Worm (Caenorhabditis elegans): Measurements from ENCODE around the gene ribo-1.

ribo-1 gene

ce11 chrIV:6912851-6913588, 2.5 kb downstream of the ribo-1 start, which contains the start of gene T22D1.3:
Gene T22D1.3 (plus strand): TSS chrIV:6913538.
- no peak for TF ChIP-seq F57A8.1 (GFP tag; optimal IDR thresholded peaks at IDR 0.05)
- TF ChIP-seq T26A5.8 (tag; optimal IDR thresholded peaks at IDR 0.05): no peak
- no peak for TF ChIP-seq efl-1 (GFP tag; optimal IDR thresholded peaks at IDR 0.05)
- TF ChIP-seq hmg-1.2 (GFP tag; IDR thresholded peaks at IDR 0.05): peak; percentile 18; the same call in 1 of the 2 replicates
- no peak for TF ChIP-seq K11D2.4 (GFP tag; IDR thresholded peaks at IDR 0.05)
- no peak for TF ChIP-seq lin-54 (GFP tag; optimal IDR thresholded peaks at IDR 0.05)
- no peak for TF ChIP-seq nhr-27 (tag; optimal IDR thresholded peaks at IDR 0.05)
- no peak for TF ChIP-seq ceh-27 (GFP tag; optimal IDR thresholded peaks at IDR 0.05)
- TF ChIP-seq egl-44 (GFP tag; IDR thresholded peaks at IDR 0.05): no peak
- no peak for TF ChIP-seq nhr-120 (GFP tag; IDR thresholded peaks at IDR 0.05)
- TF ChIP-seq F55B11.4 (tag; optimal IDR thresholded peaks at IDR 0.05; ENCODE audit: borderline replicate concordance, insufficient read depth): no peak
- no peak for TF ChIP-seq madf-8 (GFP tag; conservative IDR thresholded peaks at IDR 0.05)
- peak; percentile 12 for TF ChIP-seq hrde-1 (tag; optimal IDR thresholded peaks at IDR 0.05; ENCODE audit: borderline replicate concordance)
- TF ChIP-seq ceh-58 (GFP tag; IDR thresholded peaks at IDR 0.05): no peak
- TF ChIP-seq ama-1 (optimal IDR thresholded peaks at IDR 0.05): no peak
- peak in 1 of 2 experiments; percentile 31 for TF ChIP-seq ama-1 (GFP tag; optimal IDR thresholded peaks at IDR 0.05)
- TF ChIP-seq lin-40 (tag; optimal IDR thresholded peaks at IDR 0.05): no peak
- no peak for TF ChIP-seq rpc-1 (optimal IDR thresholded peaks at IDR 0.05)
- TF ChIP-seq rpc-1 (tag; optimal IDR thresholded peaks at IDR 0.05): no peak
- TF ChIP-seq Y67H2A.10 (GFP tag; conservative IDR thresholded peaks at IDR 0.05): no peak
- no peak for TF ChIP-seq him-1 (tag; optimal IDR thresholded peaks at IDR 0.05)
- no peak for TF ChIP-seq F10E7.11 (tag; optimal IDR thresholded peaks at IDR 0.05)
- TF ChIP-seq ztf-26 (tag; optimal IDR thresholded peaks at IDR 0.05): no peak
- TF ChIP-seq hlh-12 (tag; optimal IDR thresholded peaks at IDR 0.05): no peak
- no peak for TF ChIP-seq mcd-1 (GFP tag; IDR thresholded peaks at IDR 0.05)
- no peak for TF ChIP-seq bed-1 (GFP tag; IDR thresholded peaks at IDR 0.05)
- no peak for TF ChIP-seq B0035.1 (tag; optimal IDR thresholded peaks at IDR 0.05)
- TF ChIP-seq somi-1 (GFP tag; optimal IDR thresholded peaks at IDR 0.05): no peak
- no peak; the same call in 1 of the 2 replicates for TF ChIP-seq F33H1.4 (GFP tag; IDR thresholded peaks at IDR 0.05)
- TF ChIP-seq sea-2 (GFP tag; IDR thresholded peaks at IDR 0.05): no peak
- TF ChIP-seq T07F8.4 (tag; optimal IDR thresholded peaks at IDR 0.05): no peak
- no peak for TF ChIP-seq Y79H2A.3 (GFP tag; conservative IDR thresholded peaks at IDR 0.05)
- no peak for TF ChIP-seq snpc-1.1 (tag; optimal IDR thresholded peaks at IDR 0.05; ENCODE audit: insufficient read depth)
- no peak for TF ChIP-seq B0261.1 (tag; optimal IDR thresholded peaks at IDR 0.05)
- no peak for TF ChIP-seq ztf-28 (GFP tag; IDR thresholded peaks at IDR 0.05)
- TF ChIP-seq C17E4.6 (GFP tag; IDR thresholded peaks at IDR 0.05): no peak
- no peak for TF ChIP-seq K12H6.12 (tag; optimal IDR thresholded peaks at IDR 0.05)
- peak; percentile 52 for TF ChIP-seq repo-1 (tag; optimal IDR thresholded peaks at IDR 0.05)
- no peak for TF ChIP-seq mxl-1 (tag; optimal IDR thresholded peaks at IDR 0.05)
- TF ChIP-seq mel-28 (tag; optimal IDR thresholded peaks at IDR 0.05; ENCODE audit: borderline replicate concordance): no peak
- no peak for TF ChIP-seq cebp-2 (GFP tag; IDR thresholded peaks at IDR 0.05)
- 0 out of 2 replicates have a peak, but pooled peaks have one; percentile 57 for TF ChIP-seq hsf-1 (GFP tag; IDR thresholded peaks at IDR 0.05)
- TF ChIP-seq F23B12.7 (tag; optimal IDR thresholded peaks at IDR 0.05; ENCODE audit: insufficient read depth): no peak
- peak; percentile 34; the same call in 1 of the 2 replicates for TF ChIP-seq nfyb-1 (GFP tag; IDR thresholded peaks at IDR 0.05)
- TF ChIP-seq nhr-90 (tag; optimal IDR thresholded peaks at IDR 0.05): no peak
- TF ChIP-seq dpff-1 (tag; optimal IDR thresholded peaks at IDR 0.05): no peak
- peak in 1 of 3 experiments; percentile 3 for TF ChIP-seq lin-35 (GFP tag; optimal IDR thresholded peaks at IDR 0.05)
- TF ChIP-seq madf-6 (GFP tag; IDR thresholded peaks at IDR 0.05): 0 out of 2 replicates have a peak, but pooled peaks have one; percentile 16
- TF ChIP-seq unc-62 (GFP tag; optimal IDR thresholded peaks at IDR 0.05): no peak
